Fruit fly (Drosophila melanogaster): Measurements from ENCODE around the gene Srx.

- TF ChIP-seq CG9948 (tag; optimal IDR thresholded peaks at IDR 0.05) (no peak), CG12605 (GFP tag; IDR thresholded peaks at IDR 0.05) (no peak), Snoo (tag; optimal IDR thresholded peaks at IDR 0.05) (no peak), Pif1A (GFP tag; optimal IDR thresholded peaks at IDR 0.05) (no peak), EcR (GFP tag; optimal IDR thresholded peaks at IDR 0.05) (no peak), CG34367 (tag; optimal IDR thresholded peaks at IDR 0.05) (no peak), CG17806 (tag; optimal IDR thresholded peaks at IDR 0.05) (no peak), CG32121 (GFP tag; IDR thresholded peaks at IDR 0.05) (no peak), rn (GFP tag; IDR thresholded peaks at IDR 0.05) (no peak), Ets98B (GFP tag; IDR thresholded peaks at IDR 0.05) (no peak), CG13204 (GFP tag; optimal IDR thresholded peaks at IDR 0.05) (no peak), D1 (tag; optimal IDR thresholded peaks at IDR 0.05) (no peak), CG4496 (GFP tag; IDR thresholded peaks at IDR 0.05) (no peak)
Observed at dm6 chrX:17820252-17820651, 36.5 kb upstream of the Srx start.

All from whole organism, pupa.